Worm (Caenorhabditis elegans): ENCODE data around the gene skn-1.

Gene skn-1

DNA sequence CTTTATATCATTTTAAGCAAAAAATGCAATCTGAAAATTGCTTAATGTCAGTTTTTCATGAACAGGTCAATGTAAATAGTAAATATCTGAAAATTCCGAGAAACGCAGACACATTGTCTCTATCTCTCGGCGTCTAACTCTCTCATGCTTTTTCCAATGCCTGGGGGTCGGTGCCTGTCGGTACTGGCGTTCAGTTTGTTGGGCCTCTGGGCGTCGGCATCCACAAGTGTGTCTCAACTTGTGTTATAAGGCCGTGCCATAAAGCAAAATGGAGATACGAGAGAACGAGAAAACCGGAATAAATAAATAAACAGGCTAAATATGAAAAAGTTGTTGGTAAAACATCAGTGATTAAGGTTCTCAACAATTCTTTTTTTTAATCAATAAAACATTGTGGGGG is 7.0 kb upstream of the skn-1 start (continued):
- TF ChIP-seq Y105C5A.15 (GFP tag; IDR thresholded peaks at IDR 0.05) = no peak
- no peak for TF ChIP-seq lin-38 (GFP tag; IDR thresholded peaks at IDR 0.05)
- TF ChIP-seq D1046.2 (GFP tag; IDR thresholded peaks at IDR 0.05) = no peak
- TF ChIP-seq lsy-2 (tag; optimal IDR thresholded peaks at IDR 0.05) = peak in 1 of 2 experiments; percentile 62
- TF ChIP-seq mes-2 (tag; optimal IDR thresholded peaks at IDR 0.05; ENCODE audit: poor library complexity, severe bottlenecking) = no peak
- TF ChIP-seq zfp-3 (GFP tag; conservative IDR thresholded peaks at IDR 0.05) = no peak
- no peak for TF ChIP-seq ceh-62 (tag; optimal IDR thresholded peaks at IDR 0.05)
- TF ChIP-seq daf-19 (GFP tag; conservative IDR thresholded peaks at IDR 0.05) = no peak
- no peak for TF ChIP-seq unc-62 (GFP tag; optimal IDR thresholded peaks at IDR 0.05 in 1 of 2)
- TF ChIP-seq unc-62 (tag; optimal IDR thresholded peaks at IDR 0.05) = no peak
- no peak for TF ChIP-seq egl-43 (GFP tag; IDR thresholded peaks at IDR 0.05)
- TF ChIP-seq F37D6.2 (tag; optimal IDR thresholded peaks at IDR 0.05) = no peak
- TF ChIP-seq Y5F2A.4 (GFP tag; optimal IDR thresholded peaks at IDR 0.05) = no peak
- TF ChIP-seq ceh-20 (GFP tag; IDR thresholded peaks at IDR 0.05) = 0 out of 2 replicates have a peak, but pooled peaks have one; percentile 17
- TF ChIP-seq lin-39 (tag; optimal IDR thresholded peaks at IDR 0.05) = no peak
- TF ChIP-seq R02D3.7 (tag; optimal IDR thresholded peaks at IDR 0.05) = no peak
- TF ChIP-seq sdz-12 (GFP tag; optimal IDR thresholded peaks at IDR 0.05) = no peak
- TF ChIP-seq lin-1 (GFP tag; IDR thresholded peaks at IDR 0.05) = no peak
- no peak for TF ChIP-seq ces-1 (GFP tag; optimal IDR thresholded peaks at IDR 0.05)
- peak; percentile 64 for TF ChIP-seq nhr-6 (tag; optimal IDR thresholded peaks at IDR 0.05)
- no peak for TF ChIP-seq cey-2 (tag; optimal IDR thresholded peaks at IDR 0.05; ENCODE audit: borderline replicate concordance, insufficient read depth)
- no peak for TF ChIP-seq pha-4 (GFP tag; IDR thresholded peaks at IDR 0.05)
- TF ChIP-seq pha-4 (tag; optimal IDR thresholded peaks at IDR 0.05) = no peak
- TF ChIP-seq madf-9 (GFP tag; conservative IDR thresholded peaks at IDR 0.05) = no peak
- TF ChIP-seq gei-8 (GFP tag; optimal IDR thresholded peaks at IDR 0.05) = no peak
- TF ChIP-seq nhr-10 (tag; optimal IDR thresholded peaks at IDR 0.05) = no peak
- no peak for TF ChIP-seq fkh-10 (GFP tag; optimal IDR thresholded peaks at IDR 0.05)
- TF ChIP-seq tag-97 (GFP tag; IDR thresholded peaks at IDR 0.05) = no peak
- no peak for TF ChIP-seq nhr-25 (tag; optimal IDR thresholded peaks at IDR 0.05; ENCODE audit: borderline replicate concordance, insufficient read depth)
- no peak for TF ChIP-seq snpc-1.2 (GFP tag; IDR thresholded peaks at IDR 0.05)
- no peak for TF ChIP-seq Y48G9A.11 (GFP tag; IDR thresholded peaks at IDR 0.05)
- peak in 1 of 2 experiments; percentile 23 for TF ChIP-seq hif-1 (tag; optimal IDR thresholded peaks at IDR 0.05)
- TF ChIP-seq zag-1 (tag; optimal IDR thresholded peaks at IDR 0.05) = no peak
- TF ChIP-seq ZK337.2 (GFP tag; IDR thresholded peaks at IDR 0.05) = no peak
- TF ChIP-seq spr-1 (tag; optimal IDR thresholded peaks at IDR 0.05) = no peak
- peak; percentile 40; the same call in 1 of the 2 replicates for TF ChIP-seq hmg-1.1 (GFP tag; IDR thresholded peaks at IDR 0.05)
- no peak for TF ChIP-seq mdt-29 (GFP tag; IDR thresholded peaks at IDR 0.05)
- TF ChIP-seq duxl-1 (tag; optimal IDR thresholded peaks at IDR 0.05; ENCODE audit: poor library complexity) = peak; percentile 15
- TF ChIP-seq nhr-77 (tag; optimal IDR thresholded peaks at IDR 0.05) = peak; percentile 16
- TF ChIP-seq arid-1 (GFP tag; conservative IDR thresholded peaks at IDR 0.05) = no peak
- TF ChIP-seq mep-1 (tag; optimal IDR thresholded peaks at IDR 0.05) = peak; percentile 57
- TF ChIP-seq Y75B8A.6 (GFP tag; IDR thresholded peaks at IDR 0.05) = no peak
- TF ChIP-seq T26A8.4 (GFP tag; IDR thresholded peaks at IDR 0.05) = no peak
- no peak for TF ChIP-seq zfp-2 (tag; optimal IDR thresholded peaks at IDR 0.05)
- peak; percentile 16 for TF ChIP-seq mxl-3 (GFP tag; optimal IDR thresholded peaks at IDR 0.05)
- no peak for TF ChIP-seq ama-1 (optimal IDR thresholded peaks at IDR 0.05)
- TF ChIP-seq jun-1 (tag; optimal IDR thresholded peaks at IDR 0.05) = no peak
- TF ChIP-seq T20F7.1 (GFP tag; optimal IDR thresholded peaks at IDR 0.05) = no peak
- no peak for TF ChIP-seq nhr-48 (tag; optimal IDR thresholded peaks at IDR 0.05)
- peak; percentile 50 for TF ChIP-seq nhr-28 (tag; optimal IDR thresholded peaks at IDR 0.05)
- TF ChIP-seq daf-16 (GFP tag; optimal IDR thresholded peaks at IDR 0.05) = peak in 1 of 2 experiments; percentile 86
- TF ChIP-seq daf-16 (tag; optimal IDR thresholded peaks at IDR 0.05) = peak; percentile 88
